Worm (Caenorhabditis elegans): ENCODE data around the gene arp-6.

DNA sequence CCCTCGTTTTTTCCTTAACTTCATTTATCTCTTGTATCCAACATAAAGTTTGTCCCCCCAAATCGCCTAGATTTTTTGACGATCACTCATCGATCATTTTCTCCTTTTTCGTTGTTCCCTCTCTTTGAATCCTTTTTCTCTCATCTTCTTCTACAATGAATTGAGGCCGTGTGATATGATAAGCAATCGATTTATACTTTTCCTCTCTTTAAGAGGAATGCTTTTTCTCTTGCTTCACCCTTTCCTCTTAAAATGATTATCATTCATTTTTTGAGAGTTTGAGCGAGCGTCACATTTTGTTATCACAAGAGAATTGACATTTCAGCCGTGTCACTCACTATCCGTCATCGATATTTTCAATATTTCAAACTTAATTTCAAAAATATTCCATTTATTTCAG, 40.9 kb upstream of the arp-6 start, which contains the start of gene K02C4.5:
- TF ChIP-seq nhr-76 (tag; optimal IDR thresholded peaks at IDR 0.05) (no peak), unc-62 (GFP tag; optimal IDR thresholded peaks at IDR 0.05) (no peak), ceh-83 (GFP tag; optimal IDR thresholded peaks at IDR 0.05) (no peak), nhr-237 (tag; optimal IDR thresholded peaks at IDR 0.05) (no peak), snpc-4 (tag; optimal IDR thresholded peaks at IDR 0.05) (no peak), ztf-11 (tag; optimal IDR thresholded peaks at IDR 0.05) (no peak), blmp-1 (tag; optimal IDR thresholded peaks at IDR 0.05) (no peak), mls-2 (tag; optimal IDR thresholded peaks at IDR 0.05) (no peak), hlh-1 (tag; optimal IDR thresholded peaks at IDR 0.05) (no peak), drap-1 (GFP tag; optimal IDR thresholded peaks at IDR 0.05) (no peak), ceh-43 (GFP tag; optimal IDR thresholded peaks at IDR 0.05) (no peak), ces-1 (GFP tag; optimal IDR thresholded peaks at IDR 0.05) (no peak), ceh-39 (tag; optimal IDR thresholded peaks at IDR 0.05) (no peak)
